Fruit fly (Drosophila melanogaster): ENCODE measurements around the gene CG10969.

CG10969 gene

dm6 chr3L:12780997-12781396 is at the start of gene CG10969, which contains the start of gene CG17666:
TSS of gene CG10969 (minus strand) at chr3L:12781097.
TSS of gene CG17666 (plus strand) at chr3L:12781325.
- TF ChIP-seq Ets98B (GFP tag; IDR thresholded peaks at IDR 0.05), result no peak
- no peak for TF ChIP-seq CG14655 (GFP tag; optimal IDR thresholded peaks at IDR 0.05)

dm6 chr3L:12830416-12830815 is 49.5 kb upstream of the CG10969 start:
- TF ChIP-seq rn (GFP tag; IDR thresholded peaks at IDR 0.05) (no peak), Pif1B (GFP tag; optimal IDR thresholded peaks at IDR 0.05) (no peak)

- TF ChIP-seq Pif1A (GFP tag; optimal IDR thresholded peaks at IDR 0.05), result no peak
- no peak for TF ChIP-seq EcR (GFP tag; optimal IDR thresholded peaks at IDR 0.05)
- TF ChIP-seq Ets98B (GFP tag; IDR thresholded peaks at IDR 0.05), result no peak
- TF ChIP-seq CG15710 (tag; optimal IDR thresholded peaks at IDR 0.05), result no peak
- no peak for TF ChIP-seq CG14655 (GFP tag; optimal IDR thresholded peaks at IDR 0.05)
- no peak for TF ChIP-seq CG8301 (tag; optimal IDR thresholded peaks at IDR 0.05)
- TF ChIP-seq CG13204 (GFP tag; optimal IDR thresholded peaks at IDR 0.05), result no peak
- TF ChIP-seq CG9948 (tag; optimal IDR thresholded peaks at IDR 0.05), result no peak
- no peak for TF ChIP-seq Pif1B (GFP tag; optimal IDR thresholded peaks at IDR 0.05)
- no peak for TF ChIP-seq fd96Ca (GFP tag; IDR thresholded peaks at IDR 0.05)
- TF ChIP-seq CG10348 (GFP tag; IDR thresholded peaks at IDR 0.05), result no peak
- TF ChIP-seq CG32121 (GFP tag; IDR thresholded peaks at IDR 0.05), result no peak
- TF ChIP-seq CG34367 (tag; optimal IDR thresholded peaks at IDR 0.05), result no peak
- no peak for TF ChIP-seq CG17806 (tag; optimal IDR thresholded peaks at IDR 0.05)
Observed at dm6 chr3L:12828532-12828931, 47.6 kb upstream of the CG10969 start.

dm6 chr3L:12827705-12828104 is 46.8 kb upstream of the CG10969 start:
- TF ChIP-seq rn (GFP tag; IDR thresholded peaks at IDR 0.05), result no peak
- TF ChIP-seq CG12605 (GFP tag; IDR thresholded peaks at IDR 0.05), result no peak
- TF ChIP-seq CG4496 (GFP tag; IDR thresholded peaks at IDR 0.05), result no peak
- no peak for TF ChIP-seq fd96Ca (GFP tag; IDR thresholded peaks at IDR 0.05)
- TF ChIP-seq CG15710 (tag; optimal IDR thresholded peaks at IDR 0.05), result no peak
- TF ChIP-seq CG8159 (tag; optimal IDR thresholded peaks at IDR 0.05), result no peak
- no peak for TF ChIP-seq CG8301 (tag; optimal IDR thresholded peaks at IDR 0.05)
- TF ChIP-seq CG10348 (GFP tag; IDR thresholded peaks at IDR 0.05), result no peak
- TF ChIP-seq EcR (GFP tag; optimal IDR thresholded peaks at IDR 0.05), result no peak
- TF ChIP-seq gl (tag; optimal IDR thresholded peaks at IDR 0.05), result no peak
- no peak for TF ChIP-seq CG32121 (GFP tag; IDR thresholded peaks at IDR 0.05)
- TF ChIP-seq D1 (tag; optimal IDR thresholded peaks at IDR 0.05), result no peak
- TF ChIP-seq Ets98B (GFP tag; IDR thresholded peaks at IDR 0.05), result no peak
- no peak for TF ChIP-seq Snoo (tag; optimal IDR thresholded peaks at IDR 0.05)
- no peak for TF ChIP-seq Pif1B (GFP tag; optimal IDR thresholded peaks at IDR 0.05)

- TF ChIP-seq CG34367 (tag; optimal IDR thresholded peaks at IDR 0.05) (no peak), CG8159 (tag; optimal IDR thresholded peaks at IDR 0.05) (no peak), CG32121 (GFP tag; IDR thresholded peaks at IDR 0.05) (no peak), CG4496 (GFP tag; IDR thresholded peaks at IDR 0.05) (no peak), CG17806 (tag; optimal IDR thresholded peaks at IDR 0.05) (no peak), Pif1B (GFP tag; optimal IDR thresholded peaks at IDR 0.05) (no peak), gl (tag; optimal IDR thresholded peaks at IDR 0.05) (no peak), Ets98B (GFP tag; IDR thresholded peaks at IDR 0.05) (no peak), CG13204 (GFP tag; optimal IDR thresholded peaks at IDR 0.05) (no peak)
Observed at dm6 chr3L:12815756-12816155, 34.9 kb upstream of the CG10969 start.

dm6 chr3L:12814806-12815205 is 33.9 kb upstream of the CG10969 start:
- TF ChIP-seq CG12605 (GFP tag; IDR thresholded peaks at IDR 0.05) (no peak), Ets98B (GFP tag; IDR thresholded peaks at IDR 0.05) (no peak), CG32121 (GFP tag; IDR thresholded peaks at IDR 0.05) (no peak), CG8301 (tag; optimal IDR thresholded peaks at IDR 0.05) (no peak), Snoo (tag; optimal IDR thresholded peaks at IDR 0.05) (no peak), gl (tag; optimal IDR thresholded peaks at IDR 0.05) (no peak), CG4496 (GFP tag; IDR thresholded peaks at IDR 0.05) (no peak), Pif1B (GFP tag; optimal IDR thresholded peaks at IDR 0.05) (no peak), fd96Ca (GFP tag; IDR thresholded peaks at IDR 0.05) (no peak), CG14655 (GFP tag; optimal IDR thresholded peaks at IDR 0.05) (no peak), CG34367 (tag; optimal IDR thresholded peaks at IDR 0.05) (no peak), CG9948 (tag; optimal IDR thresholded peaks at IDR 0.05) (no peak), CG10348 (GFP tag; IDR thresholded peaks at IDR 0.05) (no peak)

- no peak for TF ChIP-seq CG12605 (GFP tag; IDR thresholded peaks at IDR 0.05)
- no peak for TF ChIP-seq CG13204 (GFP tag; optimal IDR thresholded peaks at IDR 0.05)
- TF ChIP-seq CG8159 (tag; optimal IDR thresholded peaks at IDR 0.05), result no peak
- no peak for TF ChIP-seq Snoo (tag; optimal IDR thresholded peaks at IDR 0.05)
- TF ChIP-seq CG17806 (tag; optimal IDR thresholded peaks at IDR 0.05), result peak; percentile 31
- no peak for TF ChIP-seq CG4496 (GFP tag; IDR thresholded peaks at IDR 0.05)
- TF ChIP-seq rn (GFP tag; IDR thresholded peaks at IDR 0.05), result peak; percentile 36; the same call in 1 of the 2 replicates
- TF ChIP-seq Pif1B (GFP tag; optimal IDR thresholded peaks at IDR 0.05), result no peak
- TF ChIP-seq EcR (GFP tag; optimal IDR thresholded peaks at IDR 0.05), result no peak
- no peak for TF ChIP-seq CG15710 (tag; optimal IDR thresholded peaks at IDR 0.05)
- no peak for TF ChIP-seq gl (tag; optimal IDR thresholded peaks at IDR 0.05)
- TF ChIP-seq CG10348 (GFP tag; IDR thresholded peaks at IDR 0.05), result no peak
- no peak for TF ChIP-seq D1 (tag; optimal IDR thresholded peaks at IDR 0.05)
- TF ChIP-seq CG14655 (GFP tag; optimal IDR thresholded peaks at IDR 0.05), result no peak
- no peak for TF ChIP-seq CG8301 (tag; optimal IDR thresholded peaks at IDR 0.05)
Observed at dm6 chr3L:12813907-12814306, 33.0 kb upstream of the CG10969 start, which contains the start of the genes Sf3a2 and CG42588. TSS of gene Sf3a2 (minus strand) at chr3L:12814019. TSS of gene CG42588 (plus strand) at chr3L:12814254.

Measured in whole organism, pupa.